Worm (Caenorhabditis elegans) whole organism, L1 larva: ENCODE results near the gene slc-36.5.
"Not testable (repeated sequence)": the region's sequence is repeated elsewhere in the genome, so short reads cannot be mapped to it uniquely, and the experiment has no call there.

ENCODE experiments used
- C16A3.4 ChIP-seq: fragments of 150-350 bp; optimal IDR thresholded peaks from 2 replicates; lab custom pipeline; 2014; ENCODE audit warnings: missing biosample characterization, missing genetic modification characterization
- F16B12.6 ChIP-seq: fragments of 150-350 bp; optimal IDR thresholded peaks from 2 replicates; lab custom pipeline; 2014; ENCODE audit warnings: missing biosample characterization, missing genetic modification characterization
- aha-1 ChIP-seq: fragments of 150-350 bp; optimal IDR thresholded peaks from 2 replicates; lab custom pipeline; 2014; ENCODE audit warnings: missing biosample characterization, missing genetic modification characterization
- alr-1 ChIP-seq: fragments of 200-800 bp; sonication (Bioruptor generic); optimal IDR thresholded peaks from 2 replicates; lab custom pipeline; 2018; ENCODE audit warnings: borderline replicate concordance, mild to moderate bottlenecking, missing genetic modification characterization, missing compliant biosample characterization
- ama-1 ChIP-seq: fragments of 150-350 bp; optimal IDR thresholded peaks from 2 replicates; lab custom pipeline; 2014
- ceh-8 ChIP-seq: fragments of 200-800 bp; sonication (Bioruptor generic); optimal IDR thresholded peaks from 2 replicates; lab custom pipeline; 2018; ENCODE audit warnings: mild to moderate bottlenecking, missing genetic modification characterization, moderate library complexity, missing compliant biosample characterization
- ceh-82 ChIP-seq, 3 experiments: fragments of 150-350 bp in 1 of 3; sonication (generic microtip) in 2 of 3; optimal IDR thresholded peaks; 2 replicates each; lab custom pipeline; 2014 to 2017; ENCODE audit warnings: missing biosample characterization in 3 of 3, missing genetic modification characterization in 3 of 3
- ceh-88 ChIP-seq: fragments of 200-800 bp; sonication (Bioruptor generic); IDR thresholded peaks from 2 replicates; pipeline ENCODE4 v1.3.6; 2022; ENCODE audit warnings: missing genetic modification characterization, missing compliant biosample characterization
- ceh-90 ChIP-seq: sonication (generic microtip); optimal IDR thresholded peaks from 2 replicates; lab custom pipeline; 2016; ENCODE audit warnings: missing genetic modification characterization, missing compliant biosample characterization
- efl-1 ChIP-seq, 4 experiments: fragments of 150-350 bp; optimal IDR thresholded peaks in 3 of 4; peaks in 1 of 4; 1 replicate in 1 of 4; 2 replicates in 3 of 4; lab custom pipeline; 2014; ENCODE audit warnings: missing biosample characterization in 2 of 4, missing genetic modification characterization in 2 of 4, missing genetic modification reagents in 2 of 4
- efl-3 ChIP-seq: fragments of 200-800 bp; sonication (Bioruptor generic); optimal IDR thresholded peaks from 2 replicates; lab custom pipeline; 2018; ENCODE audit warnings: mild to moderate bottlenecking, missing genetic modification characterization, missing compliant biosample characterization
- elt-2 ChIP-seq: sonication (generic microtip); optimal IDR thresholded peaks from 2 replicates; lab custom pipeline; 2016; ENCODE audit warnings: missing genetic modification characterization, mild to moderate bottlenecking, inconsistent platforms, missing compliant biosample characterization, missing genetic modification reagents
- elt-3 ChIP-seq, 6 experiments: fragments of 150-350 bp in 1 of 6; sonication (generic microtip); optimal IDR thresholded peaks; 2 replicates each; lab custom pipeline; 2017 to 2018; ENCODE audit warnings: missing biosample characterization in 6 of 6, missing genetic modification characterization in 6 of 6, inconsistent platforms in 1 of 6
- ets-5 ChIP-seq: fragments of 200-800 bp; sonication (Bioruptor generic); IDR thresholded peaks from 2 replicates; pipeline ENCODE4 v1.3.6; 2022; ENCODE audit warnings: missing genetic modification characterization, missing compliant biosample characterization
- fkh-10 ChIP-seq: sonication (generic microtip); optimal IDR thresholded peaks from 2 replicates; lab custom pipeline; 2017; ENCODE audit warnings: missing biosample characterization, missing genetic modification reagents, missing genetic modification characterization
- fkh-4 ChIP-seq: sonication (generic microtip); optimal IDR thresholded peaks from 2 replicates; lab custom pipeline; 2016; ENCODE audit warnings: missing compliant biosample characterization, missing genetic modification characterization, borderline replicate concordance
- fkh-8 ChIP-seq: sonication (generic microtip); optimal IDR thresholded peaks from 2 replicates; lab custom pipeline; 2016; ENCODE audit warnings: mild to moderate bottlenecking, missing genetic modification characterization, missing compliant biosample characterization
- fos-1 ChIP-seq: fragments of 150-350 bp; optimal IDR thresholded peaks from 2 replicates; lab custom pipeline; 2014; ENCODE audit warnings: missing biosample characterization, missing genetic modification characterization
- hpl-2 ChIP-seq: fragments of 150-350 bp; optimal IDR thresholded peaks from 2 replicates; lab custom pipeline; 2014; ENCODE audit warnings: missing biosample characterization, missing genetic modification reagents, missing genetic modification characterization
- irx-1 ChIP-seq: sonication (generic microtip); optimal IDR thresholded peaks from 2 replicates; lab custom pipeline; 2016; ENCODE audit warnings: missing genetic modification characterization, missing compliant biosample characterization
- isw-1 ChIP-seq: fragments of 200-800 bp; sonication (Bioruptor generic); IDR thresholded peaks from 2 replicates; pipeline ENCODE4 v1.3.6; 2022; ENCODE audit warnings: missing genetic modification characterization, missing compliant biosample characterization
- lin-14 ChIP-seq: fragments of 200-800 bp; sonication (Bioruptor generic); optimal IDR thresholded peaks from 2 replicates; lab custom pipeline; 2018; ENCODE audit warnings: mild to moderate bottlenecking, missing genetic modification characterization, moderate library complexity, missing compliant biosample characterization
- lin-15B ChIP-seq: fragments of 150-350 bp; sonication (generic microtip); optimal IDR thresholded peaks from 3 replicates; lab custom pipeline; 2014; ENCODE audit warnings: missing biosample characterization, missing genetic modification characterization
- lin-35 ChIP-seq, 2 experiments: fragments of 150-350 bp; optimal IDR thresholded peaks; 2 replicates each; lab custom pipeline; 2014; ENCODE audit warnings: missing biosample characterization in 2 of 2, missing genetic modification characterization in 2 of 2, missing genetic modification reagents in 2 of 2
- lin-39 ChIP-seq: fragments of 150-350 bp; optimal IDR thresholded peaks from 2 replicates; lab custom pipeline; 2014; ENCODE audit warnings: missing biosample characterization, missing genetic modification reagents, missing genetic modification characterization
- lir-3 ChIP-seq: sonication (generic microtip); optimal IDR thresholded peaks from 2 replicates; lab custom pipeline; 2016; ENCODE audit warnings: mild to moderate bottlenecking, missing genetic modification characterization, moderate library complexity, missing compliant biosample characterization; ENCODE audit not compliant: poor library complexity
- lsy-2 ChIP-seq, 2 experiments: fragments of 150-350 bp; optimal IDR thresholded peaks; 2 replicates each; lab custom pipeline; 2014; ENCODE audit warnings: missing biosample characterization in 2 of 2, missing genetic modification characterization in 2 of 2
- mab-9 ChIP-seq: fragments of 200-800 bp; sonication (Bioruptor generic); IDR thresholded peaks from 2 replicates; pipeline ENCODE4 v1.3.6; 2022; ENCODE audit warnings: missing genetic modification reagents, missing genetic modification characterization, missing compliant biosample characterization
- mep-1 ChIP-seq: fragments of 150-350 bp; optimal IDR thresholded peaks from 2 replicates; lab custom pipeline; 2014; ENCODE audit warnings: missing biosample characterization, missing genetic modification characterization
- nhr-19 ChIP-seq: fragments of 200-800 bp; sonication (Bioruptor generic); conservative IDR thresholded peaks from 2 replicates; pipeline ENCODE4 v1.3.6; 2022; ENCODE audit warnings: missing genetic modification characterization, missing compliant biosample characterization
- nhr-237 ChIP-seq: fragments of 150-350 bp; optimal IDR thresholded peaks from 2 replicates; lab custom pipeline; 2014; ENCODE audit warnings: missing biosample characterization, missing genetic modification characterization
- nhr-28 ChIP-seq: fragments of 150-350 bp; optimal IDR thresholded peaks from 2 replicates; lab custom pipeline; 2014; ENCODE audit warnings: missing biosample characterization, missing genetic modification characterization
- nhr-71 ChIP-seq: sonication (generic microtip); optimal IDR thresholded peaks from 2 replicates; lab custom pipeline; 2016; ENCODE audit warnings: mild to moderate bottlenecking, missing genetic modification characterization, moderate library complexity, missing compliant biosample characterization
- nhr-85 ChIP-seq: sonication (generic microtip); peaks from one replicate; lab custom pipeline; 2016; ENCODE audit warnings: missing genetic modification characterization, inconsistent platforms, missing compliant biosample characterization
- rnt-1 ChIP-seq: sonication (generic microtip); optimal IDR thresholded peaks from 2 replicates; lab custom pipeline; 2016; ENCODE audit warnings: mild to moderate bottlenecking, missing genetic modification characterization, moderate library complexity, missing compliant biosample characterization
- snu-23 ChIP-seq: sonication (generic microtip); optimal IDR thresholded peaks from 2 replicates; lab custom pipeline; 2016; ENCODE audit warnings: missing genetic modification characterization, missing compliant biosample characterization
- swsn-7 ChIP-seq: sonication (generic microtip); optimal IDR thresholded peaks from 2 replicates; lab custom pipeline; 2016; ENCODE audit warnings: missing genetic modification characterization, missing compliant biosample characterization
- tlp-1 ChIP-seq: fragments of 150-350 bp; optimal IDR thresholded peaks from 2 replicates; lab custom pipeline; 2014; ENCODE audit warnings: missing biosample characterization, missing genetic modification characterization
- unc-130 ChIP-seq: fragments of 150-350 bp; optimal IDR thresholded peaks from 2 replicates; lab custom pipeline; 2017; ENCODE audit warnings: missing biosample characterization, missing genetic modification characterization, inconsistent platforms
- unc-62 ChIP-seq: fragments of 150-350 bp; optimal IDR thresholded peaks from 2 replicates; lab custom pipeline; 2014; ENCODE audit warnings: missing biosample characterization, missing genetic modification reagents, missing genetic modification characterization
- unc-98 ChIP-seq: fragments of 200-800 bp; sonication (Bioruptor generic); IDR thresholded peaks from 2 replicates; pipeline ENCODE4 v1.3.6; 2022; ENCODE audit warnings: missing genetic modification characterization, missing compliant biosample characterization
- vab-15 ChIP-seq: sonication (generic microtip); optimal IDR thresholded peaks from 2 replicates; lab custom pipeline; 2017; ENCODE audit warnings: missing genotype, mild to moderate bottlenecking, missing genetic modification characterization, missing compliant biosample characterization
- zag-1 ChIP-seq: fragments of 150-350 bp; optimal IDR thresholded peaks from 2 replicates; lab custom pipeline; 2014; ENCODE audit warnings: missing biosample characterization, missing genetic modification characterization
- ztf-4 ChIP-seq: fragments of 150-350 bp; optimal IDR thresholded peaks from 2 replicates; lab custom pipeline; 2014; ENCODE audit warnings: missing biosample characterization, missing genetic modification characterization

Gene slc-36.5

ce11 chrII:6908689-6909088 is 31.8 kb upstream of the slc-36.5 start (continued):
- peak; percentile 4 to 28 for TF ChIP-seq lsy-2 (tag; optimal IDR thresholded peaks at IDR 0.05; lab: Kevin White, UChicago)
- TF ChIP-seq vab-15 (tag; lab: Kevin White, UChicago) = no peak
- TF ChIP-seq lin-14 = peak; percentile 35
- peak; percentile 11 for TF ChIP-seq lir-3
- no peak for TF ChIP-seq alr-1
- no peak for TF ChIP-seq fkh-10
- TF ChIP-seq nhr-19 (GFP tag; lab: Robert Waterston, UW) = no peak
- TF ChIP-seq elt-3 (tag; optimal IDR thresholded peaks at IDR 0.05; lab: Kevin White, UChicago) = peak in 2 of 6 experiments; percentile 3 to 49
- TF ChIP-seq nhr-28 (tag; lab: Kevin White, UChicago) = no peak
- TF ChIP-seq irx-1 (tag; lab: Kevin White, UChicago) = no peak
- TF ChIP-seq nhr-71 (tag; lab: Kevin White, UChicago) = peak; percentile 2
- no peak for TF ChIP-seq ama-1 (lab: Kevin White, UChicago)
- no peak for TF ChIP-seq unc-62
- no peak for TF ChIP-seq ceh-82 (tag; optimal IDR thresholded peaks at IDR 0.05; lab: Kevin White, UChicago)

ce11 chrII:6907657-6908056 is 30.8 kb upstream of the slc-36.5 start, which contains the start of gene B0252.3:
TSS of gene B0252.3 (minus strand) at chrII:6907757.
- TF ChIP-seq elt-3 (tag; optimal IDR thresholded peaks at IDR 0.05; lab: Kevin White, UChicago); nhr-85; rnt-1 (tag; lab: Kevin White, UChicago): not testable (repeated sequence)

ce11 chrII:6901795-6902194 is 24.9 kb upstream of the slc-36.5 start, which contains the start of gene psmd-9:
TSS of gene psmd-9 (plus strand) at chrII:6902095.
- TF ChIP-seq efl-1 (optimal IDR thresholded peaks at IDR 0.05; lab: Kevin White, UChicago) (no peak), efl-1 (GFP tag; optimal IDR thresholded peaks at IDR 0.05 in 1 of 2; lab: Kevin White, UChicago) (peak in 1 of 2 experiments; percentile 22), fkh-8 (tag; lab: Kevin White, UChicago) (no peak)
- TF ChIP-seq, all 84 proteins: peak for 1

- no peak for TF ChIP-seq tlp-1 (tag; lab: Kevin White, UChicago)
- TF ChIP-seq ceh-90 = no peak
- TF ChIP-seq fkh-8 (tag; lab: Kevin White, UChicago) = no peak
Measured at ce11 chrII:6900708-6901107, 23.9 kb upstream of the slc-36.5 start.

ce11 chrII:6898017-6898779 is 21.3 kb upstream of the slc-36.5 start, which contains the start of gene hrpl-1:
TSS of gene hrpl-1 (plus strand) at chrII:6898729.
- TF ChIP-seq snu-23 (GFP tag; lab: Kevin White, UChicago) (peak; percentile 52), lin-14 (no peak), ztf-4 (no peak), isw-1 (no peak), ceh-8 (GFP tag; lab: Kevin White, UChicago) (no peak), lin-35 (GFP tag; optimal IDR thresholded peaks at IDR 0.05; lab: Kevin White, UChicago) (peak in 1 of 2 experiments; percentile 74), irx-1 (tag; lab: Kevin White, UChicago) (peak; percentile 27), lin-39 (tag; lab: Kevin White, UChicago) (no peak), ceh-88 (GFP tag; lab: Robert Waterston, UW) (no peak), fkh-10 (no peak), C16A3.4 (tag; lab: Kevin White, UChicago) (no peak), aha-1 (no peak), zag-1 (tag; lab: Kevin White, UChicago) (no peak), ets-5 (no peak), mab-9 (no peak), efl-3 (GFP tag; lab: Kevin White, UChicago) (no peak), hpl-2 (GFP tag; lab: Kevin White, UChicago) (no peak), nhr-85 (peak; percentile 26), fkh-4 (tag; lab: Kevin White, UChicago) (no peak), nhr-237 (tag; lab: Kevin White, UChicago) (no peak), lin-15B (no peak), elt-2 (tag; lab: Kevin White, UChicago) (no peak), fos-1 (tag; lab: Kevin White, UChicago) (no peak), nhr-71 (tag; lab: Kevin White, UChicago) (peak; percentile 58), unc-98 (GFP tag; lab: Robert Waterston, UW) (no peak), mep-1 (tag; lab: Kevin White, UChicago) (no peak), unc-130 (no peak), swsn-7 (tag; lab: Kevin White, UChicago) (peak; percentile 31), F16B12.6 (tag; lab: Kevin White, UChicago) (no peak)
